Fruit fly (Drosophila melanogaster) whole organism, prepupa: Measurements from ENCODE around the gene CkIIbeta.

ENCODE experiments used
- CG10631 ChIP-seq: fragments of 200-800 bp; sonication (Bioruptor generic); optimal IDR thresholded peaks from 2 replicates; lab custom pipeline; 2016; ENCODE audit warnings: missing biosample characterization, missing genetic modification characterization
- CG10669 ChIP-seq: fragments of 200-800 bp; sonication (Bioruptor generic); optimal IDR thresholded peaks from 3 replicates; lab custom pipeline; 2018; ENCODE audit warnings: missing biosample characterization, mild to moderate bottlenecking, missing genetic modification characterization, moderate library complexity
- CG11294 ChIP-seq: fragments of 200-800 bp; sonication (Bioruptor generic); IDR thresholded peaks from 2 replicates; pipeline ENCODE4 v1.3.6; 2022; ENCODE audit warnings: missing biosample characterization, missing genetic modification characterization
- CG15336 ChIP-seq: fragments of 200-800 bp; sonication (Bioruptor generic); IDR thresholded peaks from 2 replicates; pipeline ENCODE4 v1.3.6; 2022; ENCODE audit warnings: missing biosample characterization, missing genetic modification characterization
- CG1621 ChIP-seq: fragments of 200-800 bp; sonication (Bioruptor generic); optimal IDR thresholded peaks from 3 replicates; lab custom pipeline; 2018; ENCODE audit warnings: missing biosample characterization, mild to moderate bottlenecking, missing genetic modification characterization
- CG31627 ChIP-seq: fragments of 200-800 bp; sonication (Bioruptor generic); optimal IDR thresholded peaks from 3 replicates; lab custom pipeline; 2016; ENCODE audit warnings: missing biosample characterization, missing genetic modification characterization
- CG34406 ChIP-seq: fragments of 200-800 bp; sonication (Bioruptor generic); optimal IDR thresholded peaks from 3 replicates; lab custom pipeline; 2016; ENCODE audit warnings: missing biosample characterization, missing genetic modification characterization
- CG3919 ChIP-seq: fragments of 200-800 bp; sonication (Bioruptor generic); optimal IDR thresholded peaks from 3 replicates; lab custom pipeline; 2016; ENCODE audit warnings: missing biosample characterization, missing genetic modification characterization
- CG4318 ChIP-seq: fragments of 200-800 bp; sonication (Bioruptor generic); optimal IDR thresholded peaks from 3 replicates; lab custom pipeline; 2017; ENCODE audit warnings: missing biosample characterization, mild to moderate bottlenecking, missing genetic modification characterization
- CG6163 ChIP-seq: fragments of 200-800 bp; sonication (Bioruptor generic); IDR thresholded peaks from 3 replicates; pipeline ENCODE4 v1.3.6; 2022; ENCODE audit warnings: missing biosample characterization, missing genetic modification characterization
- CG6276 ChIP-seq: fragments of 200-800 bp; sonication (Bioruptor generic); optimal IDR thresholded peaks from 2 replicates; lab custom pipeline; 2017; ENCODE audit warnings: missing biosample characterization, mild to moderate bottlenecking, missing genetic modification characterization
- CG6792 ChIP-seq: fragments of 200-800 bp; sonication (Bioruptor generic); optimal IDR thresholded peaks from 3 replicates; lab custom pipeline; 2016; ENCODE audit warnings: missing biosample characterization, missing genetic modification characterization
- CG6808 ChIP-seq: fragments of 200-800 bp; sonication (Bioruptor generic); optimal IDR thresholded peaks from 3 replicates; lab custom pipeline; 2017; ENCODE audit warnings: missing biosample characterization, missing genetic modification characterization, mild to moderate bottlenecking, moderate library complexity, missing genetic modification reagents
- CG7368 ChIP-seq: fragments of 200-800 bp; sonication (Bioruptor generic); optimal IDR thresholded peaks from 3 replicates; lab custom pipeline; 2016; ENCODE audit warnings: missing biosample characterization, missing genetic modification characterization
- CG8119 ChIP-seq: fragments of 200-800 bp; sonication (Bioruptor generic); IDR thresholded peaks from 3 replicates; pipeline ENCODE4 v1.3.6; 2022; ENCODE audit warnings: missing biosample characterization, missing genetic modification characterization
- CG8319 ChIP-seq: fragments of 200-800 bp; sonication (Bioruptor generic); optimal IDR thresholded peaks from 3 replicates; lab custom pipeline; 2016; ENCODE audit warnings: missing biosample characterization, missing genetic modification characterization
- CG8632 ChIP-seq: fragments of 200-800 bp; sonication (Bioruptor generic); optimal IDR thresholded peaks from 3 replicates; lab custom pipeline; 2016; ENCODE audit warnings: missing biosample characterization, missing genetic modification characterization
- CG9139 ChIP-seq: fragments of 200-800 bp; sonication (Bioruptor generic); optimal IDR thresholded peaks from 3 replicates; lab custom pipeline; 2017; ENCODE audit warnings: missing biosample characterization, mild to moderate bottlenecking, missing genetic modification characterization
- Eip75B ChIP-seq: fragments of 200-800 bp; sonication (Bioruptor generic); optimal IDR thresholded peaks from 3 replicates; lab custom pipeline; 2016; ENCODE audit warnings: missing biosample characterization, missing genetic modification characterization
- Eip78C ChIP-seq: fragments of 200-800 bp; sonication (Bioruptor generic); peaks from one replicate; lab custom pipeline; 2016; ENCODE audit warnings: missing biosample characterization, missing genetic modification characterization
- Ets96B ChIP-seq: fragments of 200-800 bp; optimal IDR thresholded peaks from 2 replicates; lab custom pipeline; 2019; ENCODE audit warnings: missing biosample characterization, mild to moderate bottlenecking, missing genetic modification characterization, moderate library complexity
- Hr38 ChIP-seq: sonication (Bioruptor generic); optimal IDR thresholded peaks from 2 replicates; lab custom pipeline; 2016; ENCODE audit warnings: missing biosample characterization, missing genetic modification characterization
- Hr4 ChIP-seq: fragments of 200-800 bp; sonication (Bioruptor generic); optimal IDR thresholded peaks from 3 replicates; lab custom pipeline; 2016; ENCODE audit warnings: missing biosample characterization, missing genetic modification characterization
- Lpt ChIP-seq: fragments of 200-800 bp; sonication (Bioruptor generic); optimal IDR thresholded peaks from 3 replicates; lab custom pipeline; 2016; ENCODE audit warnings: missing biosample characterization, missing genetic modification characterization
- Met ChIP-seq: fragments of 200-800 bp; sonication (Bioruptor generic); optimal IDR thresholded peaks from 3 replicates; lab custom pipeline; 2016; ENCODE audit warnings: missing biosample characterization, missing genetic modification characterization
- OdsH ChIP-seq: fragments of 200-800 bp; sonication (Bioruptor generic); optimal IDR thresholded peaks from 3 replicates; lab custom pipeline; 2016; ENCODE audit warnings: missing biosample characterization, missing genetic modification characterization
- Smox ChIP-seq: fragments of 200-800 bp; sonication (Bioruptor generic); optimal IDR thresholded peaks from 3 replicates; lab custom pipeline; 2016; ENCODE audit warnings: missing biosample characterization, missing genetic modification characterization
- Sox14 ChIP-seq: fragments of 200-800 bp; sonication (Bioruptor generic); optimal IDR thresholded peaks from 3 replicates; lab custom pipeline; 2016; ENCODE audit warnings: missing biosample characterization, missing genetic modification characterization
- Sox15 ChIP-seq: fragments of 200-800 bp; sonication (Bioruptor generic); optimal IDR thresholded peaks from 3 replicates; lab custom pipeline; 2016; ENCODE audit warnings: missing biosample characterization, missing genetic modification characterization
- achi ChIP-seq: fragments of 200-800 bp; sonication (Bioruptor generic); optimal IDR thresholded peaks from 3 replicates; lab custom pipeline; 2016; ENCODE audit warnings: missing biosample characterization, missing genetic modification characterization
- acj6 ChIP-seq: fragments of 200-800 bp; sonication (Bioruptor generic); optimal IDR thresholded peaks from 3 replicates; lab custom pipeline; 2016; ENCODE audit warnings: missing biosample characterization, missing genetic modification characterization
- cyc ChIP-seq: fragments of 200-800 bp; sonication (Bioruptor generic); optimal IDR thresholded peaks from 3 replicates; lab custom pipeline; 2016; ENCODE audit warnings: missing biosample characterization, missing genetic modification characterization
- dac ChIP-seq: fragments of 200-800 bp; sonication (Bioruptor generic); optimal IDR thresholded peaks from 2 replicates; lab custom pipeline; 2017; ENCODE audit warnings: missing biosample characterization, mild to moderate bottlenecking, missing genetic modification characterization
- dsx ChIP-seq: fragments of 200-800 bp; optimal IDR thresholded peaks from 3 replicates; lab custom pipeline; 2019; ENCODE audit warnings: missing biosample characterization, mild to moderate bottlenecking, missing genetic modification characterization, moderate library complexity; ENCODE audit not compliant: poor library complexity, severe bottlenecking
- eg ChIP-seq: fragments of 200-800 bp; sonication (Bioruptor generic); IDR thresholded peaks from 3 replicates; pipeline ENCODE4 v1.3.6; 2022; ENCODE audit warnings: missing biosample characterization, missing genetic modification characterization
- fd59A ChIP-seq: fragments of 200-800 bp; sonication (Bioruptor generic); optimal IDR thresholded peaks from 2 replicates; lab custom pipeline; 2017; ENCODE audit warnings: missing biosample characterization, mild to moderate bottlenecking, missing genetic modification characterization, missing genetic modification reagents
- fd85E ChIP-seq: fragments of 200-800 bp; sonication (Bioruptor generic); optimal IDR thresholded peaks from 3 replicates; lab custom pipeline; 2016; ENCODE audit warnings: missing biosample characterization, missing genetic modification characterization
- fkh ChIP-seq: fragments of 200-800 bp; sonication (Bioruptor generic); optimal IDR thresholded peaks from 3 replicates; lab custom pipeline; 2017; ENCODE audit warnings: missing biosample characterization, mild to moderate bottlenecking, missing genetic modification characterization, moderate library complexity
- lz ChIP-seq: fragments of 200-800 bp; sonication (Bioruptor generic); optimal IDR thresholded peaks from 3 replicates; lab custom pipeline; 2016; ENCODE audit warnings: missing biosample characterization, missing genetic modification characterization
- net ChIP-seq: fragments of 200-800 bp; sonication (Bioruptor generic); optimal IDR thresholded peaks from 3 replicates; lab custom pipeline; 2016; ENCODE audit warnings: missing biosample characterization, missing genetic modification characterization
- spab ChIP-seq: fragments of 200-800 bp; sonication (Bioruptor generic); optimal IDR thresholded peaks from 2 replicates; lab custom pipeline; 2017; ENCODE audit warnings: missing biosample characterization, mild to moderate bottlenecking, missing genetic modification characterization, missing genetic modification reagents
- ss ChIP-seq, 2 experiments: fragments of 200-800 bp; sonication (Bioruptor generic); optimal IDR thresholded peaks; 2 replicates in 1 of 2; 3 replicates in 1 of 2; lab custom pipeline; 2017 to 2018; ENCODE audit warnings: mild to moderate bottlenecking in 2 of 2, missing biosample characterization in 2 of 2, missing genetic modification characterization in 2 of 2, moderate library complexity in 1 of 2
- svp ChIP-seq: fragments of 200-800 bp; sonication (Bioruptor generic); peaks from one replicate; lab custom pipeline; 2016; ENCODE audit warnings: missing biosample characterization, missing genetic modification characterization
- topi ChIP-seq: fragments of 200-800 bp; sonication (Bioruptor generic); optimal IDR thresholded peaks from 3 replicates; lab custom pipeline; 2016; ENCODE audit warnings: missing biosample characterization, missing genetic modification characterization
- vri ChIP-seq: fragments of 200-800 bp; sonication (Bioruptor generic); optimal IDR thresholded peaks from 3 replicates; lab custom pipeline; 2016; ENCODE audit warnings: missing biosample characterization, mild to moderate bottlenecking, missing genetic modification characterization

The CkIIbeta gene

DNA sequence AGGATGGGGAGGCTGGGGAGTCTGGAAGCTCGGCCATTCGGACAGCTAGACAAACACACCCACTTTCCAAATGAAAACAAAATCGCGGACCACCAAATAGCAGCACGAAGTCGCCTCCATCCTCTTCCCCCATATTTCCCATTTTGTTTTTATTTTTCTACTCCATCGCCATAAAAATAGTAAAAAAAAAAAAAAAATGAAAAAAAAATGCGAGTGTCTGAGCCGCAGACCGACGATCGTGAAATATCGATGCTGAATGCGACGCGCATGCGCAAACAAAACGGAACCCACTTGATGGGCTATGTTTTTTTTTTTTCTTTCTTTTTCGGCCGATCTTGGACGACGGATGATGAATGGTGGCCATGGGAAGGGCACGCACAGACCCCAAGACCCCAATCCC lies 7.3 kb upstream of the CkIIbeta start (continued):
- TF ChIP-seq CG6808 (GFP tag; lab: Kevin White, UChicago) (peak; percentile 63), lz (GFP tag; lab: Kevin White, UChicago) (no peak), fd85E (GFP tag; lab: Kevin White, UChicago) (no peak), Eip78C (peak; percentile 11), CG10631 (GFP tag; lab: Kevin White, UChicago) (no peak), CG8119 (peak; percentile 65), eg (GFP tag; lab: Robert Waterston, UW) (peak; percentile 74), CG8319 (GFP tag; lab: Kevin White, UChicago) (no peak), CG9139 (GFP tag; lab: Kevin White, UChicago) (peak; percentile 64), Eip75B (GFP tag; lab: Kevin White, UChicago) (no peak), CG6163 (GFP tag; lab: Robert Waterston, UW) (peak; percentile 59; the same call in 2 of the 3 replicates), CG6276 (peak; percentile 33), CG11294 (GFP tag; lab: Robert Waterston, UW) (no peak), achi (GFP tag; lab: Kevin White, UChicago) (no peak), cyc (GFP tag; lab: Kevin White, UChicago) (no peak), fkh (GFP tag; lab: Kevin White, UChicago) (no peak), Hr38 (GFP tag; lab: Kevin White, UChicago) (no peak), CG15336 (GFP tag; lab: Robert Waterston, UW) (peak; percentile 53), svp (GFP tag; lab: Kevin White, UChicago) (no peak), topi (GFP tag; lab: Kevin White, UChicago) (no peak), CG7368 (GFP tag; lab: Kevin White, UChicago) (no peak), dac (no peak), Hr4 (GFP tag; lab: Kevin White, UChicago) (peak; percentile 5), Ets96B (tag; lab: Kevin White, UChicago) (peak; percentile 19)

DNA sequence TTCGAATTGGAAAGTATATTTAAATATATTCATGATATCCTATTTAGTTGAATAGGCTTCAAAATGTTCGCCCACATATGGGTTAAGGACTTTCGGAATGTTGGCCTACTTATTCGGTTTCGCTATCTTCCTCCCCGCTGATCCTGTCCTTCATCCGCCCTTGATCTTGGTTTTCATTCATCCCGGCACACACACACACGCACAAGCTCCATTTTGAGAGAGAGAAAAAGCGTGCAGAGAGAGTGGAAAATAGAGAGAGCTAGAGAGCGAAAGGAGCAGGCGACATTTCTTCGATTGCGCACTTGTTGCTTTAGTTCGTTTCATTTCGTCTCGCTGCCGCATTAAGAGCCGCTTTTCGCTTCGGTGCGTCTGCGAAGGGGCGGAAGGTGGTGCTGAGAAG lies 5.3 kb upstream of the CkIIbeta start, which contains the start of gene Karl:
Karl (plus strand) TSS at position 301 of the 400 bp plus-strand sequence.
- TF ChIP-seq CG9139 (GFP tag; lab: Kevin White, UChicago) (no peak), CG10631 (GFP tag; lab: Kevin White, UChicago) (no peak), net (GFP tag; lab: Kevin White, UChicago) (no peak), Sox15 (no peak), vri (GFP tag; lab: Kevin White, UChicago) (no peak), fkh (GFP tag; lab: Kevin White, UChicago) (no peak), Smox (GFP tag; lab: Kevin White, UChicago) (no peak), CG15336 (GFP tag; lab: Robert Waterston, UW) (no peak), fd85E (GFP tag; lab: Kevin White, UChicago) (no peak)
- TF ChIP-seq, all 60 proteins: peak for 0

DNA sequence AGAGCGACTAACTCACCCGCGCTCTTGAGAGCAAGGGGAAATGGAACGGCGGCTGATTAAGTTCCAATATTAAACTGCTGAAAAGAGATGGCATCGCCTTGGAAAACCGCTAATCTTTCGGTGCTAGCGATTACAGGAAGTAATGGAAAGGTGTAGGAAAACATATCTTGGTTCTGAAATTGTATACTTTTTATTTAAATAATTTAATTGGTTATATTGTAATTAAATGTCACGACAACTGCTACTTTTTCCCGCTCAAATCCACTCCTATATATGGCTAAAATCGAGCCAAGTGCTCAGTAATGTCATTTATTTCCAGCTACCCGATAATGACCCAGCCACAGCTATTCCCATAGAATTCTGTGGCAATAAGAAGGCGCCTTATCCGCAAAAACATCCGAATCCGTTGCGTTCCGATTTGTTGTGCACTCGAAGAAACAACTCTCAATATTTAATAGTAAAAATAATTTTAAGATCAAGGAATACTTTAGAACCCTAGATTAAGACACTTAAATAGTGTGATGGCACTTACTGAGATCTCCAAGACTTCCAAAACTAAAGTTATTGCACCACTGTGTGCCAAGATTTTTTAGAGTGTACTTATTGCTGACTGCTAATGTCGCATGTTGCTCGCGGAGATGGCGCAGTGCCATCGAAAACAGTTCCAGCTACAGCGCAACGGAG lies 4.0 kb upstream of the CkIIbeta start:
- TF ChIP-seq dsx (GFP tag; lab: Kevin White, UChicago) (peak; percentile 85), Eip75B (GFP tag; lab: Kevin White, UChicago) (peak; percentile 86), CG8119 (peak; percentile 85), CG1621 (tag; lab: Kevin White, UChicago) (peak; percentile 89), acj6 (GFP tag; lab: Kevin White, UChicago) (peak; percentile 88), spab (peak; percentile 81), fd59A (GFP tag; lab: Kevin White, UChicago) (peak; percentile 73), Met (GFP tag; lab: Kevin White, UChicago) (peak; percentile 86), CG8632 (GFP tag; lab: Kevin White, UChicago) (peak; percentile 79), Sox15 (peak; percentile 71), CG11294 (GFP tag; lab: Robert Waterston, UW) (peak; percentile 65), CG10669 (GFP tag; lab: Kevin White, UChicago) (peak; percentile 85), achi (GFP tag; lab: Kevin White, UChicago) (peak; percentile 83), CG31627 (GFP tag; lab: Kevin White, UChicago) (peak; percentile 85), Ets96B (tag; lab: Kevin White, UChicago) (peak; percentile 84), CG15336 (GFP tag; lab: Robert Waterston, UW) (peak; percentile 89), CG6792 (GFP tag; lab: Kevin White, UChicago) (peak; percentile 83), CG4318 (peak; percentile 81), Sox14 (peak; percentile 88), Lpt (GFP tag; lab: Kevin White, UChicago) (peak; percentile 77), CG8319 (GFP tag; lab: Kevin White, UChicago) (peak; percentile 65), CG7368 (GFP tag; lab: Kevin White, UChicago) (peak; percentile 75), CG10631 (GFP tag; lab: Kevin White, UChicago) (peak; percentile 82), CG3919 (GFP tag; lab: Kevin White, UChicago) (peak; percentile 86), vri (GFP tag; lab: Kevin White, UChicago) (peak; percentile 68), ss (GFP tag; optimal IDR thresholded peaks at IDR 0.05; lab: Kevin White, UChicago) (peak; percentile 67 to 86), CG34406 (peak; percentile 78), OdsH (GFP tag; lab: Kevin White, UChicago) (peak; percentile 89)
